Fruit fly (Drosophila melanogaster): ENCODE data around the gene CG32148.

DNA sequence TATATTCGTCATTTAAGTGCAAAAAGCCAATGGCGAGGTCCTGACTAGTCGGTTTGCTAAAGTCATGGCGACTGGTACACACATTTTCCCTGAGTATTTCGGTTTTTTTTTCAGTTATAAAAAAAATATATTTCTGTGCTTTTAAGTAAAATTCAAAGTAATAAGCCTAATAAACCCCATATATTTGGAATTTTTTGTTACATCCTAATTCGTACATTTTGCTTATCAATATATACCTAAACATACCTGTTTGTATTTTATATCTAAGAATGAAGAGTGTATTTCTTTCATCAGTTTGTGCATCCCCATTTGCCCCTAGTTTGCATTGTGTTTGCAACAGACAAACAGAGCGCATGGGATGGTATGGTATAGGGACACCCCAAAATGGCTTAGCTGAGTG, 12.3 kb downstream of the CG32148 start:
- TF ChIP-seq CG8478 (optimal IDR thresholded peaks at IDR 0.05): no peak
- TF ChIP-seq CTCF (optimal IDR thresholded peaks at IDR 0.05): no peak
